Fruit fly (Drosophila melanogaster) whole organism, prepupa: ENCODE results near the gene Cad99C.

ENCODE experiments used
- Met ChIP-seq: fragments of 200-800 bp; sonication (Bioruptor generic); optimal IDR thresholded peaks from 3 replicates; lab custom pipeline; 2016; ENCODE audit warnings: missing biosample characterization, missing genetic modification characterization
- esn ChIP-seq: fragments of 200-800 bp; sonication (Bioruptor generic); optimal IDR thresholded peaks from 2 replicates; lab custom pipeline; 2016; ENCODE audit warnings: missing biosample characterization, mild to moderate bottlenecking, missing genetic modification characterization, moderate library complexity

- no peak for TF ChIP-seq esn (GFP tag; lab: Kevin White, UChicago)
- TF ChIP-seq Met (GFP tag; lab: Kevin White, UChicago) = no peak
These were observed 23.8 kb upstream of the Cad99C start, which contains the start of gene CG7829 for dm6 chr3R:29817664-29818063.
